Fruit fly (Drosophila melanogaster) whole organism, pupa: Measurements from ENCODE around the gene Ns4.

ENCODE experiments used
- CG12605 ChIP-seq: fragments of 200-800 bp; sonication (Bioruptor generic); IDR thresholded peaks from 2 replicates; pipeline ENCODE4 v1.3.6; 2022; ENCODE audit warnings: missing biosample characterization, missing genetic modification characterization
- CG17806 ChIP-seq: fragments of 200-800 bp; sonication (Bioruptor generic); optimal IDR thresholded peaks from 2 replicates; lab custom pipeline; 2018; ENCODE audit warnings: missing biosample characterization, mild to moderate bottlenecking, missing genetic modification characterization, moderate library complexity
- CG4496 ChIP-seq: fragments of 200-800 bp; sonication (Bioruptor generic); IDR thresholded peaks from 3 replicates; pipeline ENCODE4 v1.3.6; 2022; ENCODE audit warnings: missing biosample characterization, missing genetic modification characterization
- rn ChIP-seq: fragments of 200-800 bp; sonication (Bioruptor generic); IDR thresholded peaks from 2 replicates; pipeline ENCODE4 v1.3.6; 2022; ENCODE audit warnings: missing biosample characterization, missing genetic modification characterization

dm6 chr2L:20775941-20776340, 23.7 kb downstream of the Ns4 start:
- TF ChIP-seq CG17806 (no peak), rn (GFP tag; lab: Robert Waterston, UW) (no peak), CG4496 (GFP tag; lab: Robert Waterston, UW) (no peak), CG12605 (no peak)
